Fruit fly (Drosophila melanogaster) whole organism, embryonic: ENCODE data around the gene CG17224.
A peak's percentile ranks its signal among the peaks of the same experiment; 100 is the strongest.

ENCODE experiments used
- Abd-B ChIP-seq: fragments of 200-800 bp; sonication (Bioruptor generic); optimal IDR thresholded peaks from 2 replicates; lab custom pipeline; 2018; ENCODE audit warnings: missing biosample characterization, mild to moderate bottlenecking, missing genetic modification characterization, moderate library complexity
- Ada2b ChIP-seq: fragments of 200-800 bp; sonication (Bioruptor generic); IDR thresholded peaks from 2 replicates; pipeline ENCODE4 v1.3.6; 2022; ENCODE audit warnings: missing biosample characterization, missing genetic modification characterization
- Asciz ChIP-seq: fragments of 200-800 bp; sonication (Bioruptor generic); optimal IDR thresholded peaks from 2 replicates; lab custom pipeline; 2017; ENCODE audit warnings: missing biosample characterization, mild to moderate bottlenecking, missing genetic modification characterization, missing genetic modification reagents
- Blimp-1 ChIP-seq: fragments of 200-800 bp; sonication (Bioruptor generic); optimal IDR thresholded peaks from 3 replicates; lab custom pipeline; 2018; ENCODE audit warnings: missing biosample characterization, missing genetic modification characterization, mild to moderate bottlenecking, moderate library complexity, missing genetic modification reagents
- CG10321 ChIP-seq: fragments of 200-800 bp; sonication (Bioruptor generic); IDR thresholded peaks from 2 replicates; pipeline ENCODE4 v1.3.6; 2022; ENCODE audit warnings: missing biosample characterization, missing genetic modification characterization
- CG1233 ChIP-seq: fragments of 200-800 bp; sonication (Bioruptor generic); optimal IDR thresholded peaks from 4 replicates; lab custom pipeline; 2018; ENCODE audit warnings: missing biosample characterization, mild to moderate bottlenecking, missing genetic modification characterization
- CG12744 ChIP-seq: fragments of 200-800 bp; sonication (Bioruptor generic); optimal IDR thresholded peaks from 2 replicates; lab custom pipeline; 2016; ENCODE audit warnings: missing biosample characterization, missing genetic modification characterization
- CG14860 ChIP-seq: fragments of 200-800 bp; sonication (Bioruptor generic); IDR thresholded peaks from 3 replicates; pipeline ENCODE4 v1.3.6; 2022; ENCODE audit warnings: missing biosample characterization, missing genetic modification characterization; ENCODE audit not compliant: partially characterized antibody
- CG15073 ChIP-seq: fragments of 200-800 bp; sonication (Bioruptor generic); optimal IDR thresholded peaks from 2 replicates; lab custom pipeline; 2016; ENCODE audit warnings: missing biosample characterization, missing genetic modification characterization
- CG15514 ChIP-seq: fragments of 200-800 bp; sonication (Bioruptor generic); optimal IDR thresholded peaks from 3 replicates; lab custom pipeline; 2017; ENCODE audit warnings: missing biosample characterization, missing genetic modification characterization, mild to moderate bottlenecking, moderate library complexity, missing genetic modification reagents
- CG15696 ChIP-seq: fragments of 200-800 bp; sonication (Bioruptor generic); optimal IDR thresholded peaks from 2 replicates; lab custom pipeline; 2019; ENCODE audit warnings: missing biosample characterization, mild to moderate bottlenecking, missing genetic modification characterization, moderate library complexity
- CG17568 ChIP-seq: fragments of 200-800 bp; sonication (Bioruptor generic); optimal IDR thresholded peaks from 2 replicates; lab custom pipeline; 2018; ENCODE audit warnings: missing biosample characterization, mild to moderate bottlenecking, missing genetic modification characterization, moderate library complexity
- CG2120 ChIP-seq: fragments of 200-800 bp; sonication (Bioruptor generic); optimal IDR thresholded peaks from 3 replicates; lab custom pipeline; 2016; ENCODE audit warnings: missing biosample characterization, missing genetic modification characterization
- CG2129 ChIP-seq: fragments of 200-800 bp; sonication (Bioruptor generic); IDR thresholded peaks from 2 replicates; pipeline ENCODE4 v1.3.6; 2022; ENCODE audit warnings: missing biosample characterization, missing genetic modification characterization; ENCODE audit not compliant: partially characterized antibody
- CG2202 ChIP-seq: fragments of 200-800 bp; sonication (Bioruptor generic); optimal IDR thresholded peaks from 2 replicates; lab custom pipeline; 2018; ENCODE audit warnings: missing biosample characterization, mild to moderate bottlenecking, missing genetic modification characterization
- CG2712 ChIP-seq: fragments of 200-800 bp; optimal IDR thresholded peaks from 3 replicates; lab custom pipeline; 2019; ENCODE audit warnings: missing biosample characterization, mild to moderate bottlenecking, missing genetic modification characterization, moderate library complexity
- CG3281 ChIP-seq: fragments of 200-800 bp; sonication (Bioruptor generic); optimal IDR thresholded peaks from 3 replicates; lab custom pipeline; 2017; ENCODE audit warnings: missing biosample characterization, mild to moderate bottlenecking, missing genetic modification characterization
- CG34422 ChIP-seq: fragments of 200-800 bp; sonication (Bioruptor generic); IDR thresholded peaks from 3 replicates; pipeline ENCODE4 v1.3.6; 2022; ENCODE audit warnings: missing biosample characterization, missing genetic modification characterization
- CG4360 ChIP-seq: fragments of 200-800 bp; sonication (Bioruptor generic); IDR thresholded peaks from 2 replicates; pipeline ENCODE4 v1.3.6; 2022; ENCODE audit warnings: missing biosample characterization, missing genetic modification characterization
- CG4404 ChIP-seq: fragments of 200-800 bp; sonication (Bioruptor generic); IDR thresholded peaks from 2 replicates; pipeline ENCODE4 v1.3.6; 2022; ENCODE audit warnings: missing biosample characterization, missing genetic modification characterization
- CG6813 ChIP-seq: fragments of 200-800 bp; sonication (Bioruptor generic); optimal IDR thresholded peaks from 2 replicates; lab custom pipeline; 2017; ENCODE audit warnings: missing biosample characterization, missing genetic modification characterization, mild to moderate bottlenecking, moderate library complexity, missing genetic modification reagents
- CG8359 ChIP-seq: fragments of 200-800 bp; sonication (Bioruptor generic); optimal IDR thresholded peaks from 2 replicates; lab custom pipeline; 2017; ENCODE audit warnings: missing biosample characterization, mild to moderate bottlenecking, missing genetic modification characterization, borderline replicate concordance
- CG8944 ChIP-seq: fragments of 200-800 bp; sonication (Bioruptor generic); optimal IDR thresholded peaks from 3 replicates; lab custom pipeline; 2016; ENCODE audit warnings: missing biosample characterization, missing genetic modification characterization
- Chrac-16 ChIP-seq: fragments of 200-800 bp; sonication (Bioruptor generic); optimal IDR thresholded peaks from 3 replicates; lab custom pipeline; 2016; ENCODE audit warnings: missing biosample characterization, missing genetic modification characterization
- Dip2 ChIP-seq: fragments of 200-800 bp; sonication (Bioruptor generic); IDR thresholded peaks from 2 replicates; pipeline ENCODE4 v1.3.6; 2022; ENCODE audit warnings: missing biosample characterization, missing genetic modification characterization
- Doc3 ChIP-seq: fragments of 200-800 bp; sonication (Bioruptor generic); IDR thresholded peaks from 3 replicates; pipeline ENCODE4 v1.3.6; 2022; ENCODE audit warnings: missing biosample characterization, missing genetic modification characterization; ENCODE audit not compliant: partially characterized antibody
- H15 ChIP-seq: fragments of 200-800 bp; sonication (Bioruptor generic); IDR thresholded peaks from 3 replicates; pipeline ENCODE4 v1.3.6; 2022; ENCODE audit warnings: missing biosample characterization, missing genetic modification characterization
- HLH4C ChIP-seq: fragments of 200-800 bp; sonication (Bioruptor generic); IDR thresholded peaks from 3 replicates; pipeline ENCODE4 v1.3.6; 2022; ENCODE audit warnings: missing biosample characterization, missing genetic modification characterization; ENCODE audit not compliant: partially characterized antibody
- HLH54F ChIP-seq: fragments of 200-800 bp; sonication (Bioruptor generic); optimal IDR thresholded peaks from 3 replicates; lab custom pipeline; 2016; ENCODE audit warnings: missing biosample characterization, missing genetic modification characterization
- HmgZ ChIP-seq: fragments of 200-800 bp; sonication (Bioruptor generic); optimal IDR thresholded peaks from 2 replicates; lab custom pipeline; 2018; ENCODE audit warnings: missing biosample characterization, mild to moderate bottlenecking, missing genetic modification characterization
- Hsf ChIP-seq: fragments of 200-800 bp; sonication (Bioruptor generic); optimal IDR thresholded peaks from 3 replicates; lab custom pipeline; 2016; ENCODE audit warnings: missing biosample characterization, missing genetic modification characterization
- Meics ChIP-seq: fragments of 200-800 bp; sonication (Bioruptor generic); optimal IDR thresholded peaks from 2 replicates; lab custom pipeline; 2017; ENCODE audit warnings: missing biosample characterization, mild to moderate bottlenecking, missing genetic modification characterization
- NC2β ChIP-seq: fragments of 200-800 bp; sonication (Bioruptor generic); optimal IDR thresholded peaks from 2 replicates; lab custom pipeline; 2016; ENCODE audit warnings: missing biosample characterization, missing genetic modification characterization
- NK7.1 ChIP-seq: fragments of 200-800 bp; sonication (Bioruptor generic); optimal IDR thresholded peaks from 3 replicates; lab custom pipeline; 2016; ENCODE audit warnings: missing biosample characterization, missing genetic modification characterization
- Sox102F ChIP-seq: fragments of 200-800 bp; sonication (Bioruptor generic); optimal IDR thresholded peaks from 2 replicates; lab custom pipeline; 2018; ENCODE audit warnings: missing biosample characterization, mild to moderate bottlenecking, missing genetic modification characterization, moderate library complexity
- TFAM ChIP-seq: fragments of 200-800 bp; sonication (Bioruptor generic); optimal IDR thresholded peaks from 2 replicates; lab custom pipeline; 2017; ENCODE audit warnings: missing biosample characterization, missing genetic modification characterization, inconsistent platforms
- btn ChIP-seq: fragments of 200-800 bp; sonication (Bioruptor generic); optimal IDR thresholded peaks from 2 replicates; lab custom pipeline; 2016; ENCODE audit warnings: missing biosample characterization, missing genetic modification characterization
- chif ChIP-seq, 2 experiments: fragments of 200-800 bp; sonication (Bioruptor generic); optimal IDR thresholded peaks; 3 replicates each; lab custom pipeline; 2016; ENCODE audit warnings: missing biosample characterization in 2 of 2, missing genetic modification characterization in 2 of 2
- fd102C ChIP-seq: fragments of 200-800 bp; sonication (Bioruptor generic); optimal IDR thresholded peaks from 2 replicates; lab custom pipeline; 2018; ENCODE audit warnings: missing biosample characterization, mild to moderate bottlenecking, missing genetic modification characterization, moderate library complexity
- fu2 ChIP-seq: fragments of 200-800 bp; sonication (Bioruptor generic); optimal IDR thresholded peaks from 2 replicates; lab custom pipeline; 2016; ENCODE audit warnings: missing biosample characterization, missing genetic modification characterization
- gsb-n ChIP-seq: fragments of 200-800 bp; sonication (Bioruptor generic); optimal IDR thresholded peaks from 3 replicates; lab custom pipeline; 2018; ENCODE audit warnings: missing biosample characterization, mild to moderate bottlenecking, missing genetic modification characterization
- kay ChIP-seq: fragments of 200-800 bp; sonication (Bioruptor generic); optimal IDR thresholded peaks from 2 replicates; lab custom pipeline; 2016; ENCODE audit warnings: missing biosample characterization, missing genetic modification characterization
- lab ChIP-seq: fragments of 200-800 bp; sonication (Bioruptor generic); optimal IDR thresholded peaks from 3 replicates; lab custom pipeline; 2017; ENCODE audit warnings: missing biosample characterization, missing genetic modification characterization, mild to moderate bottlenecking, moderate library complexity, missing genetic modification reagents
- lbe ChIP-seq: fragments of 200-800 bp; sonication (Bioruptor generic); optimal IDR thresholded peaks from 2 replicates; lab custom pipeline; 2016; ENCODE audit warnings: missing biosample characterization, mild to moderate bottlenecking, missing genetic modification characterization
- peb ChIP-seq: fragments of 200-800 bp; sonication (Bioruptor generic); IDR thresholded peaks from 2 replicates; pipeline ENCODE4 v1.3.6; 2022; ENCODE audit warnings: missing biosample characterization, missing genetic modification characterization
- sc ChIP-seq, 3 experiments: fragments of >200 bp in 2 of 3; fragments of 200-800 bp in 1 of 3; sonication (Bioruptor generic) in 1 of 3; optimal IDR thresholded peaks; 2 replicates in 2 of 3; 3 replicates in 1 of 3; lab custom pipeline; 2017; ENCODE audit warnings: mild to moderate bottlenecking in 1 of 3, missing biosample characterization in 1 of 3, missing genetic modification characterization in 1 of 3, missing genetic modification reagents in 1 of 3
- sd ChIP-seq: fragments of 200-800 bp; sonication (Bioruptor generic); optimal IDR thresholded peaks from 3 replicates; lab custom pipeline; 2018; ENCODE audit warnings: missing biosample characterization, mild to moderate bottlenecking, missing genetic modification characterization, moderate library complexity
- sim ChIP-seq: fragments of 200-800 bp; sonication (Bioruptor generic); IDR thresholded peaks from 2 replicates; pipeline ENCODE4 v1.3.6; 2022; ENCODE audit warnings: missing biosample characterization, missing genetic modification characterization
- sob ChIP-seq: fragments of 200-800 bp; sonication (Bioruptor generic); IDR thresholded peaks from 2 replicates; pipeline ENCODE4 v1.3.6; 2022; ENCODE audit warnings: missing biosample characterization, missing genetic modification characterization
- stwl ChIP-seq: fragments of 200-800 bp; sonication (Bioruptor generic); optimal IDR thresholded peaks from 3 replicates; lab custom pipeline; 2018; ENCODE audit warnings: missing biosample characterization, mild to moderate bottlenecking, missing genetic modification characterization, moderate library complexity

Gene CG17224

DNA sequence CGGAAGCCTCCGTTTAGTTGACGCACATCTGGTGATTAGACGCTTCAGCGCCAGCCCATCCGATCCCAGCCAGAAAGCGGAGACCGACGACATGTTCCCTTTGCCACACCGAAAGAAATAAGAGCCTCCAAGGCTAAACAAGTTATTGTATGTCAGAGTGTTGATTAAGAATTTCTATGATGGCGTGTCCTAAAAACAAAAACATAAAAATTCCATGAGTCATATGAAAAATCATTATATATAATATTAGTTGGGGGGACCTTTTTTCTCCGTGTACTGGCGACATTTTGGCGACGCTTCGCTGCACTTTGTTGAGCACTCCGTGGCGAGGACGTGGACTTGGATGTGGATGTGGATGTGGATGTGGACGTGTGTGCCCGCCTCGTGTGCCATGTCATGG, 5.3 kb downstream of the CG17224 start (continued):
- TF ChIP-seq stwl (no peak), Blimp-1 (peak; percentile 37), Sox102F (peak; percentile 64), HLH54F (GFP tag; lab: Kevin White, UChicago) (no peak), CG15514 (GFP tag; lab: Kevin White, UChicago) (no peak), CG15073 (GFP tag; lab: Kevin White, UChicago) (no peak), CG2120 (GFP tag; lab: Kevin White, UChicago) (no peak), CG34422 (no peak), Chrac-16 (no peak), NC2β (GFP tag; lab: Kevin White, UChicago) (no peak), Dip2 (GFP tag; lab: Robert Waterston, UW) (no peak), H15 (GFP tag; lab: Robert Waterston, UW) (0 out of 3 replicates have a peak, but pooled peaks have one; percentile 42), CG8359 (GFP tag; lab: Kevin White, UChicago) (no peak), Hsf (no peak), CG14860 (no peak), gsb-n (tag; lab: Kevin White, UChicago) (no peak), HmgZ (tag; lab: Kevin White, UChicago) (no peak), Abd-B (GFP tag; lab: Kevin White, UChicago) (no peak), CG2712 (tag; lab: Kevin White, UChicago) (peak; percentile 53), CG8944 (GFP tag; lab: Kevin White, UChicago) (no peak), CG4360 (GFP tag; lab: Robert Waterston, UW) (no peak), fu2 (GFP tag; lab: Kevin White, UChicago) (no peak), CG17568 (GFP tag; lab: Kevin White, UChicago) (no peak), Asciz (GFP tag; lab: Kevin White, UChicago) (no peak), CG6813 (GFP tag; lab: Kevin White, UChicago) (no peak), CG2129 (GFP tag; lab: Robert Waterston, UW) (no peak), TFAM (no peak), CG10321 (GFP tag; lab: Robert Waterston, UW) (no peak), CG15696 (peak; percentile 12), CG1233 (GFP tag; lab: Kevin White, UChicago) (no peak), Doc3 (no peak), lbe (GFP tag; lab: Kevin White, UChicago) (no peak), sd (tag; lab: Kevin White, UChicago) (no peak), Ada2b (GFP tag; lab: Robert Waterston, UW) (0 out of 2 replicates have a peak, but pooled peaks have one; percentile 9), sc (optimal IDR thresholded peaks at IDR 0.05; lab: Kevin White, UChicago) (no peak), sc (GFP tag; optimal IDR thresholded peaks at IDR 0.05; lab: Kevin White, UChicago) (no peak), lab (GFP tag; lab: Kevin White, UChicago) (no peak), kay (GFP tag; lab: Kevin White, UChicago) (no peak), CG2202 (no peak), NK7.1 (GFP tag; lab: Kevin White, UChicago) (no peak), Meics (no peak), CG4404 (GFP tag; lab: Robert Waterston, UW) (0 out of 2 replicates have a peak, but pooled peaks have one; percentile 37), CG3281 (GFP tag; lab: Kevin White, UChicago) (no peak), chif (GFP tag; optimal IDR thresholded peaks at IDR 0.05; lab: Kevin White, UChicago) (no peak), HLH4C (GFP tag; lab: Robert Waterston, UW) (no peak), fd102C (GFP tag; lab: Kevin White, UChicago) (no peak), sob (GFP tag; lab: Robert Waterston, UW) (peak; percentile 35; the same call in 1 of the 2 replicates), peb (GFP tag; lab: Robert Waterston, UW) (no peak), sim (GFP tag; lab: Robert Waterston, UW) (no peak), CG12744 (GFP tag; lab: Kevin White, UChicago) (no peak), btn (GFP tag; lab: Kevin White, UChicago) (no peak)
